Worm (Caenorhabditis elegans) whole organism, mixed stage, embryonic: ENCODE data around the gene lpr-6.

Experiments
- M03D4.4 ChIP-seq: sonication (generic microtip); optimal IDR thresholded peaks from 2 replicates; lab custom pipeline; 2017; ENCODE audit warnings: mild to moderate bottlenecking, missing genetic modification characterization, missing compliant biosample characterization
- bed-3 ChIP-seq: fragments of 200-800 bp; sonication (Bioruptor generic); optimal IDR thresholded peaks from 3 replicates; lab custom pipeline; 2018; ENCODE audit warnings: mild to moderate bottlenecking, missing genetic modification characterization, moderate library complexity, missing compliant biosample characterization
- ceh-39 ChIP-seq: fragments of 150-350 bp; optimal IDR thresholded peaks from 2 replicates; lab custom pipeline; 2014; ENCODE audit warnings: missing biosample characterization, missing genetic modification characterization
- ceh-43 ChIP-seq: fragments of 200-800 bp; sonication (Bioruptor generic); optimal IDR thresholded peaks from 2 replicates; lab custom pipeline; 2018; ENCODE audit warnings: mild to moderate bottlenecking, missing genetic modification characterization, moderate library complexity, missing compliant biosample characterization
- ceh-83 ChIP-seq: fragments of 200-800 bp; sonication (Bioruptor generic); optimal IDR thresholded peaks from 2 replicates; lab custom pipeline; 2018; ENCODE audit warnings: mild to moderate bottlenecking, missing genetic modification characterization, missing compliant biosample characterization
- ces-1 ChIP-seq: fragments of 150-350 bp; optimal IDR thresholded peaks from 2 replicates; lab custom pipeline; 2014; ENCODE audit warnings: missing biosample characterization, missing genetic modification reagents, missing genetic modification characterization
- cnd-1 ChIP-seq: fragments of 200-800 bp; sonication (Bioruptor generic); optimal IDR thresholded peaks from 2 replicates; lab custom pipeline; 2018; ENCODE audit warnings: mild to moderate bottlenecking, missing genetic modification characterization, missing compliant biosample characterization
- elt-1 ChIP-seq: sonication (generic microtip); optimal IDR thresholded peaks from 2 replicates; lab custom pipeline; 2017; ENCODE audit warnings: missing genetic modification characterization, mild to moderate bottlenecking, missing compliant biosample characterization, antibody characterized with exemption, moderate library complexity, borderline replicate concordance; ENCODE audit not compliant: insufficient read depth
- flh-1 ChIP-seq: fragments of 200-800 bp; sonication (Bioruptor generic); optimal IDR thresholded peaks from 2 replicates; lab custom pipeline; 2018; ENCODE audit warnings: mild to moderate bottlenecking, missing genetic modification characterization, moderate library complexity, missing compliant biosample characterization
- ham-2 ChIP-seq: fragments of 200-800 bp; sonication (Bioruptor generic); optimal IDR thresholded peaks from 2 replicates; lab custom pipeline; 2018; ENCODE audit warnings: mild to moderate bottlenecking, missing genetic modification characterization, missing compliant biosample characterization
- hlh-1 ChIP-seq: fragments of 150-350 bp; optimal IDR thresholded peaks from 2 replicates; lab custom pipeline; 2014; ENCODE audit warnings: missing biosample characterization, missing genetic modification reagents, missing genetic modification characterization
- lin-13 ChIP-seq: fragments of 150-350 bp; optimal IDR thresholded peaks from 2 replicates; lab custom pipeline; 2014; ENCODE audit warnings: missing biosample characterization, missing genetic modification characterization
- lin-32 ChIP-seq: fragments of 200-800 bp; sonication (Bioruptor generic); optimal IDR thresholded peaks from 2 replicates; lab custom pipeline; 2018; ENCODE audit warnings: mild to moderate bottlenecking, missing genetic modification characterization, missing compliant biosample characterization
- lsy-2 ChIP-seq: fragments of 150-350 bp; optimal IDR thresholded peaks from 2 replicates; lab custom pipeline; 2014; ENCODE audit warnings: missing biosample characterization, missing genetic modification characterization
- mep-1 ChIP-seq: fragments of 150-350 bp; optimal IDR thresholded peaks from 2 replicates; lab custom pipeline; 2017; ENCODE audit warnings: missing biosample characterization, missing genetic modification reagents, missing genetic modification characterization, inconsistent platforms
- mls-2 ChIP-seq: sonication (generic microtip); optimal IDR thresholded peaks from 2 replicates; lab custom pipeline; 2016; ENCODE audit warnings: mild to moderate bottlenecking, missing genetic modification characterization, moderate library complexity, missing compliant biosample characterization
- nhr-12 ChIP-seq: fragments of 150-350 bp; optimal IDR thresholded peaks from 2 replicates; lab custom pipeline; 2014; ENCODE audit warnings: missing biosample characterization, missing genetic modification characterization
- nhr-2 ChIP-seq: fragments of 150-350 bp; optimal IDR thresholded peaks from 2 replicates; lab custom pipeline; 2014; ENCODE audit warnings: missing biosample characterization, missing genetic modification characterization
- nhr-237 ChIP-seq: fragments of 150-350 bp; optimal IDR thresholded peaks from 2 replicates; lab custom pipeline; 2014; ENCODE audit warnings: missing biosample characterization, missing genetic modification characterization
- nhr-28 ChIP-seq: fragments of 150-350 bp; optimal IDR thresholded peaks from 2 replicates; lab custom pipeline; 2014; ENCODE audit warnings: missing biosample characterization, missing genetic modification characterization
- nhr-76 ChIP-seq: sonication (generic microtip); optimal IDR thresholded peaks from 2 replicates; lab custom pipeline; 2017; ENCODE audit warnings: missing biosample characterization, missing genetic modification characterization
- pha-4 ChIP-seq: fragments of 150-350 bp; optimal IDR thresholded peaks from 2 replicates; lab custom pipeline; 2018; ENCODE audit warnings: missing biosample characterization, missing genetic modification reagents, missing genetic modification characterization
- sem-2 ChIP-seq: fragments of 200-800 bp; sonication (Bioruptor generic); optimal IDR thresholded peaks from 2 replicates; lab custom pipeline; 2018; ENCODE audit warnings: mild to moderate bottlenecking, missing genetic modification characterization, missing compliant biosample characterization
- sptf-1 ChIP-seq: sonication (generic microtip); optimal IDR thresholded peaks from 2 replicates; lab custom pipeline; 2017; ENCODE audit warnings: mild to moderate bottlenecking, missing genetic modification characterization, moderate library complexity, missing compliant biosample characterization
- tbx-8 ChIP-seq: fragments of 200-800 bp; sonication (Bioruptor generic); optimal IDR thresholded peaks from 2 replicates; lab custom pipeline; 2018; ENCODE audit warnings: mild to moderate bottlenecking, missing genetic modification characterization, moderate library complexity, missing compliant biosample characterization
- unc-120 ChIP-seq: sonication (generic microtip); optimal IDR thresholded peaks from 2 replicates; lab custom pipeline; 2017; ENCODE audit warnings: missing genetic modification characterization, missing compliant biosample characterization; ENCODE audit not compliant: poor library complexity, severe bottlenecking
- unc-39 ChIP-seq: fragments of 150-350 bp; optimal IDR thresholded peaks from 2 replicates; lab custom pipeline; 2014; ENCODE audit warnings: missing biosample characterization, missing genetic modification characterization
- unc-62 ChIP-seq: fragments of 150-350 bp; optimal IDR thresholded peaks from 2 replicates; lab custom pipeline; 2014; ENCODE audit warnings: missing biosample characterization, missing genetic modification reagents, missing genetic modification characterization
- ztf-11 ChIP-seq: fragments of 150-350 bp; optimal IDR thresholded peaks from 2 replicates; lab custom pipeline; 2014; ENCODE audit warnings: missing biosample characterization, missing genetic modification characterization

lpr-6 gene

DNA sequence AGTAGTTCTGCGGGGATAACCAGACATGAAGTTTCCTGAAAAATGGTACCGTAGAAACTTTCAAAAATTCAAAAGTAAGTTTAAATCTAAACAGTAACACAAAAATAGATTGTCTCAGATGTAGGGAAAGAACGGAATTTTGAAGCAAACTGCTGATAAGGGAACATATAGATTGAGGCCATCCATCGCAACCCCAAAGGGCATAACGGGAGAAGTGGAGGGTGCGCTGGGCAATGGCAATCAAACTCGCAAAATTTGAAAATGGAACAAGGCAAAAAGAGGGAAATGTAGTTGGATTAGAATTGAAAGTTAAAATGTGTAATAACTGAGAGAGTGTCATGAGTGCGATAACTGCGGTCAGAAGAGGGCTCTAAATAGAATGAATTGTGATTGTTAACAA, 43.4 kb downstream of the lpr-6 start:
- TF ChIP-seq lin-32 (GFP tag; lab: Kevin White, UChicago) (no peak), ceh-39 (tag; lab: Kevin White, UChicago) (no peak), tbx-8 (no peak), lin-13 (no peak), mls-2 (tag; lab: Kevin White, UChicago) (no peak), sptf-1 (no peak), ztf-11 (tag; lab: Kevin White, UChicago) (no peak), ces-1 (GFP tag; lab: Kevin White, UChicago) (no peak), nhr-76 (tag; lab: Kevin White, UChicago) (no peak), ceh-43 (GFP tag; lab: Kevin White, UChicago) (no peak), unc-39 (no peak), nhr-2 (tag; lab: Kevin White, UChicago) (no peak), nhr-12 (tag; lab: Kevin White, UChicago) (no peak), cnd-1 (no peak), nhr-237 (no peak), mep-1 (tag; lab: Kevin White, UChicago) (no peak), bed-3 (GFP tag; lab: Kevin White, UChicago) (no peak)

- TF ChIP-seq nhr-76 (tag; lab: Kevin White, UChicago) (no peak), sptf-1 (no peak), ham-2 (GFP tag; lab: Kevin White, UChicago) (no peak), M03D4.4 (tag; lab: Kevin White, UChicago) (no peak), ceh-39 (tag; lab: Kevin White, UChicago) (no peak), elt-1 (tag; lab: Kevin White, UChicago) (no peak), nhr-28 (tag; lab: Kevin White, UChicago) (no peak), tbx-8 (no peak)
These were observed 45.3 kb downstream of the lpr-6 start, which contains the start of gene W02H3.1 for ce11 chrX:11104883-11105629. TSS of gene W02H3.1 (minus strand) at chrX:11105460.

DNA sequence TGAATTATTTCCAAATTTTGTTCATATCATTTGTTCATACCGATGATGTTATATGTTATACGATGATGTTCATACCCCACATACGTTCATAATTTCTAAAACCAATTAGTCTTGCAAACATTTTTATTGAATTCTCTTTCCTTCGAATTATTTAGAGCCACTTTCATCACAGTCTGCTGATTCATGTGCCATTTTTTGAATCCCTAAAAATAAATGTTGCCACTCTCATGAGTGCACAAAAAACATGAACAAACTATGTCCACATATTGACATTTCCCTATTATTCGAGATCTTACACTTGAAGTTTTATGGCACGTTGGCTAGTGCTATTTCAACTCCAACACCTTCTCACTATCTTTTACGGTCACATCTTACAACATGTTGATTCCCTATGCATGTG, 47.3 kb downstream of the lpr-6 start, which contains the start of gene clc-17:
Gene clc-17, plus strand, starts transcription at position 301 of the 400 bp plus-strand sequence.
- TF ChIP-seq ceh-39 (tag; lab: Kevin White, UChicago) = no peak
- no peak for TF ChIP-seq lsy-2
- TF ChIP-seq pha-4 (tag; lab: Kevin White, UChicago) = no peak
- TF ChIP-seq unc-62 (GFP tag; lab: Kevin White, UChicago) = no peak
- TF ChIP-seq sem-2 (GFP tag; lab: Kevin White, UChicago) = no peak
- no peak for TF ChIP-seq lin-32 (GFP tag; lab: Kevin White, UChicago)
- TF ChIP-seq cnd-1 = no peak

DNA sequence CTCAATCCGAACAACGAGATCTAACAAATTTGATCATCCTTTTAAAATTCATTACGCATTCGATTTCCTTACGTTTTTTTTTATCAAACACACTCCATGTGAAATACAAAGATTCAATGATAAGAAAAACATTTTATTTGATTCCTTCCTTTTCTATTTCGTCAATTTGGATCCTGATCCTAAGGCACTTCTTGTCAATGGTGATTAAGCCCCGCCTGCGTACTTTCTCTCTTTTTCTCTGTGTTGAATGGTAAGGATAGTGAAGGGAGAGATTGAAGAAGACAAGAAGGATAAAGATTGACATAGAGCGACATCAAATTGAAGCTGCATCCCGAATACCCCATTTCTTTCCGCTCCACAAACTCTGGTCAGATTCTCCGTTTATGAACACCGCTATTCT, 49.4 kb downstream of the lpr-6 start, which contains the start of gene grd-1:
Gene grd-1, plus strand, starts transcription at position 241 of the 400 bp plus-strand sequence.
- TF ChIP-seq ham-2 (GFP tag; lab: Kevin White, UChicago) = no peak
- no peak for TF ChIP-seq pha-4 (tag; lab: Kevin White, UChicago)
- TF ChIP-seq lin-32 (GFP tag; lab: Kevin White, UChicago) = no peak
- no peak for TF ChIP-seq nhr-28 (tag; lab: Kevin White, UChicago)
- TF ChIP-seq ceh-83 (GFP tag; lab: Kevin White, UChicago) = no peak
- TF ChIP-seq flh-1 (GFP tag; lab: Kevin White, UChicago) = no peak
- no peak for TF ChIP-seq ztf-11 (tag; lab: Kevin White, UChicago)
- no peak for TF ChIP-seq hlh-1 (tag; lab: Kevin White, UChicago)
- TF ChIP-seq unc-120 (tag; lab: Kevin White, UChicago) = no peak
- TF ChIP-seq mls-2 (tag; lab: Kevin White, UChicago) = no peak
- no peak for TF ChIP-seq elt-1 (tag; lab: Kevin White, UChicago)
